Fruit fly (Drosophila melanogaster) whole organism, embryonic: Measurements from ENCODE around the gene CG13392.

Experiments
- Adf1 ChIP-seq: fragments of 200-800 bp; sonication (Bioruptor generic); IDR thresholded peaks from 2 replicates; pipeline ENCODE4 v1.3.6; 2022; ENCODE audit warnings: missing biosample characterization, missing genetic modification characterization
- Antp ChIP-seq: fragments of 200-800 bp; sonication (Bioruptor generic); optimal IDR thresholded peaks from 3 replicates; lab custom pipeline; 2016; ENCODE audit warnings: missing biosample characterization, missing genetic modification characterization
- Asciz ChIP-seq: fragments of 200-800 bp; sonication (Bioruptor generic); optimal IDR thresholded peaks from 2 replicates; lab custom pipeline; 2017; ENCODE audit warnings: missing biosample characterization, mild to moderate bottlenecking, missing genetic modification characterization, missing genetic modification reagents
- Atf6 ChIP-seq: fragments of 200-800 bp; sonication (Bioruptor generic); IDR thresholded peaks from 2 replicates; pipeline ENCODE4 v1.3.6; 2022; ENCODE audit warnings: missing biosample characterization, missing genetic modification characterization
- CG10274 ChIP-seq: fragments of 200-800 bp; sonication (Bioruptor generic); optimal IDR thresholded peaks from 3 replicates; lab custom pipeline; 2017; ENCODE audit warnings: missing biosample characterization, mild to moderate bottlenecking, missing genetic modification characterization
- CG11247 ChIP-seq: fragments of 200-800 bp; sonication (Bioruptor generic); IDR thresholded peaks from 2 replicates; pipeline ENCODE4 v1.3.6; 2022; ENCODE audit warnings: missing biosample characterization, missing genetic modification characterization
- CG11398 ChIP-seq: fragments of 200-800 bp; sonication (Bioruptor generic); optimal IDR thresholded peaks from 2 replicates; lab custom pipeline; 2016; ENCODE audit warnings: missing biosample characterization, missing genetic modification characterization
- CG11695 ChIP-seq: fragments of 200-800 bp; sonication (Bioruptor generic); IDR thresholded peaks from 3 replicates; pipeline ENCODE4 v1.3.6; 2022; ENCODE audit warnings: missing biosample characterization, missing genetic modification characterization
- CG12659 ChIP-seq: fragments of 200-800 bp; sonication (Bioruptor generic); optimal IDR thresholded peaks from 3 replicates; lab custom pipeline; 2017; ENCODE audit warnings: mild to moderate bottlenecking, missing biosample characterization, missing genetic modification reagents, missing genetic modification characterization
- CG13287 ChIP-seq: fragments of 200-800 bp; sonication (Bioruptor generic); IDR thresholded peaks from 2 replicates; pipeline ENCODE4 v1.3.6; 2022; ENCODE audit warnings: missing biosample characterization, missing genetic modification characterization; ENCODE audit not compliant: partially characterized antibody
- CG13424 ChIP-seq: fragments of 200-800 bp; sonication (Bioruptor generic); optimal IDR thresholded peaks from 2 replicates; lab custom pipeline; 2019; ENCODE audit warnings: missing biosample characterization, mild to moderate bottlenecking, missing genetic modification characterization, moderate library complexity
- CG13624 ChIP-seq: fragments of 200-800 bp; sonication (Bioruptor generic); optimal IDR thresholded peaks from 2 replicates; lab custom pipeline; 2016; ENCODE audit warnings: missing biosample characterization, missing genetic modification characterization
- CG13775 ChIP-seq: fragments of 200-800 bp; sonication (Bioruptor generic); optimal IDR thresholded peaks from 3 replicates; lab custom pipeline; 2017; ENCODE audit warnings: missing biosample characterization, mild to moderate bottlenecking, missing genetic modification characterization
- CG14014 ChIP-seq: fragments of 200-800 bp; sonication (Bioruptor generic); IDR thresholded peaks from 2 replicates; pipeline ENCODE4 v1.3.6; 2022; ENCODE audit warnings: missing biosample characterization, missing genetic modification characterization
- CG14667 ChIP-seq: fragments of 200-800 bp; sonication (Bioruptor generic); IDR thresholded peaks from 2 replicates; pipeline ENCODE4 v1.3.6; 2022; ENCODE audit warnings: missing biosample characterization, missing genetic modification characterization
- CG15479 ChIP-seq: fragments of 200-800 bp; sonication (Bioruptor generic); optimal IDR thresholded peaks from 3 replicates; lab custom pipeline; 2019; ENCODE audit warnings: missing biosample characterization, mild to moderate bottlenecking, missing genetic modification characterization, moderate library complexity
- CG1603 ChIP-seq: fragments of 200-800 bp; sonication (Bioruptor generic); optimal IDR thresholded peaks from 2 replicates; lab custom pipeline; 2019; ENCODE audit warnings: missing biosample characterization, mild to moderate bottlenecking, missing genetic modification characterization, moderate library complexity
- CG2116 ChIP-seq: fragments of 200-800 bp; sonication (Bioruptor generic); optimal IDR thresholded peaks from 3 replicates; lab custom pipeline; 2018; ENCODE audit warnings: missing biosample characterization, mild to moderate bottlenecking, missing genetic modification characterization
- CG3995 ChIP-seq: fragments of 200-800 bp; sonication (Bioruptor generic); optimal IDR thresholded peaks from 3 replicates; lab custom pipeline; 2016; ENCODE audit warnings: missing biosample characterization, missing genetic modification characterization
- CG6175 ChIP-seq: fragments of 200-800 bp; sonication (Bioruptor generic); IDR thresholded peaks from 3 replicates; pipeline ENCODE4 v1.3.6; 2022; ENCODE audit warnings: missing biosample characterization, missing genetic modification characterization
- CG8924 ChIP-seq: fragments of 200-800 bp; optimal IDR thresholded peaks from 3 replicates; lab custom pipeline; 2019; ENCODE audit warnings: missing biosample characterization, mild to moderate bottlenecking, missing genetic modification characterization, moderate library complexity
- CoRest ChIP-seq: fragments of 200-800 bp; sonication (Bioruptor generic); optimal IDR thresholded peaks from 3 replicates; lab custom pipeline; 2018; ENCODE audit warnings: missing biosample characterization, mild to moderate bottlenecking, missing genetic modification characterization, moderate library complexity
- Dad ChIP-seq: fragments of 200-800 bp; sonication (Bioruptor generic); optimal IDR thresholded peaks from 3 replicates; lab custom pipeline; 2016; ENCODE audit warnings: missing biosample characterization, missing genetic modification characterization
- Deaf1 ChIP-seq: fragments of 200-800 bp; optimal IDR thresholded peaks from 3 replicates; lab custom pipeline; 2019; ENCODE audit warnings: missing biosample characterization, mild to moderate bottlenecking, missing genetic modification characterization, moderate library complexity
- Dref ChIP-seq: fragments of 200-800 bp; sonication (Bioruptor generic); IDR thresholded peaks from 2 replicates; pipeline ENCODE4 v1.3.6; 2022; ENCODE audit warnings: missing biosample characterization, missing genetic modification characterization
- Elba2 ChIP-seq: fragments of 200-800 bp; sonication (Bioruptor generic); optimal IDR thresholded peaks from 3 replicates; lab custom pipeline; 2016; ENCODE audit warnings: missing biosample characterization, missing genetic modification characterization
- Hr3 ChIP-seq: fragments of 200-800 bp; sonication (Bioruptor generic); optimal IDR thresholded peaks from 3 replicates; lab custom pipeline; 2016; ENCODE audit warnings: missing biosample characterization, missing genetic modification characterization
- Hsf ChIP-seq: fragments of 200-800 bp; sonication (Bioruptor generic); optimal IDR thresholded peaks from 3 replicates; lab custom pipeline; 2016; ENCODE audit warnings: missing biosample characterization, missing genetic modification characterization
- MBD-R2 ChIP-seq: fragments of 200-800 bp; sonication (Bioruptor generic); IDR thresholded peaks from 2 replicates; pipeline ENCODE4 v1.3.6; 2022; ENCODE audit warnings: missing biosample characterization, missing genetic modification characterization
- Usf ChIP-seq: fragments of 200-800 bp; sonication (Bioruptor generic); optimal IDR thresholded peaks from 2 replicates; lab custom pipeline; 2017; ENCODE audit warnings: missing genotype, missing biosample characterization, missing genetic modification characterization
- ac ChIP-seq: fragments of 200-800 bp; sonication (Bioruptor generic); optimal IDR thresholded peaks from 3 replicates; lab custom pipeline; 2017; ENCODE audit warnings: missing biosample characterization, mild to moderate bottlenecking, missing genetic modification characterization
- amos ChIP-seq: fragments of 200-800 bp; sonication (Bioruptor generic); IDR thresholded peaks from 2 replicates; pipeline ENCODE4 v1.3.6; 2022; ENCODE audit warnings: missing biosample characterization, missing genetic modification characterization; ENCODE audit not compliant: partially characterized antibody
- chm ChIP-seq: fragments of 200-800 bp; sonication (Bioruptor generic); IDR thresholded peaks from 2 replicates; pipeline ENCODE4 v1.3.6; 2022; ENCODE audit warnings: missing biosample characterization, missing genetic modification characterization
- chn ChIP-seq: fragments of 200-800 bp; sonication (Bioruptor generic); optimal IDR thresholded peaks from 2 replicates; lab custom pipeline; 2016; ENCODE audit warnings: missing biosample characterization, missing genetic modification characterization
- da ChIP-seq: fragments of 200-800 bp; sonication (Bioruptor generic); optimal IDR thresholded peaks from 2 replicates; lab custom pipeline; 2016; ENCODE audit warnings: missing biosample characterization, missing genetic modification characterization
- dimm ChIP-seq: fragments of 200-800 bp; sonication (Bioruptor generic); IDR thresholded peaks from 2 replicates; pipeline ENCODE4 v1.3.6; 2022; ENCODE audit warnings: missing biosample characterization, missing genetic modification characterization
- dpn ChIP-seq, 2 experiments: fragments of 200-800 bp; sonication (Bioruptor generic); optimal IDR thresholded peaks; 3 replicates each; lab custom pipeline; 2016; ENCODE audit warnings: missing biosample characterization in 2 of 2, missing genetic modification characterization in 2 of 2
- eyg ChIP-seq: fragments of 200-800 bp; sonication (Bioruptor generic); optimal IDR thresholded peaks from 3 replicates; lab custom pipeline; 2016; ENCODE audit warnings: missing biosample characterization, missing genetic modification characterization
- fd3F ChIP-seq: fragments of 200-800 bp; sonication (Bioruptor generic); optimal IDR thresholded peaks from 2 replicates; lab custom pipeline; 2018; ENCODE audit warnings: missing biosample characterization, mild to moderate bottlenecking, missing genetic modification characterization, moderate library complexity
- fru ChIP-seq: fragments of >200 bp; optimal IDR thresholded peaks from 2 replicates; lab custom pipeline; 2017
- ham ChIP-seq: fragments of 200-800 bp; sonication (Bioruptor generic); IDR thresholded peaks from 2 replicates; pipeline ENCODE4 v1.3.6; 2022; ENCODE audit warnings: missing biosample characterization, missing genetic modification characterization
- ken ChIP-seq: fragments of 200-800 bp; sonication (Bioruptor generic); IDR thresholded peaks from 3 replicates; pipeline ENCODE4 v1.3.6; 2022; ENCODE audit warnings: missing biosample characterization, missing genetic modification characterization
- kni ChIP-seq: fragments of 200-800 bp; sonication (Bioruptor generic); optimal IDR thresholded peaks from 3 replicates; lab custom pipeline; 2017; ENCODE audit warnings: mild to moderate bottlenecking, missing biosample characterization, missing genetic modification reagents, missing genetic modification characterization
- pho ChIP-seq: fragments of 200-800 bp; sonication (Bioruptor generic); optimal IDR thresholded peaks from 2 replicates; lab custom pipeline; 2016; ENCODE audit warnings: missing biosample characterization, missing genetic modification characterization
- row ChIP-seq: fragments of 200-800 bp; sonication (Bioruptor generic); IDR thresholded peaks from 3 replicates; pipeline ENCODE4 v1.3.6; 2022; ENCODE audit warnings: missing biosample characterization, missing genetic modification characterization
- sens ChIP-seq: fragments of 200-800 bp; sonication (Bioruptor generic); peaks from one replicate; lab custom pipeline; 2016; ENCODE audit warnings: missing biosample characterization, missing genetic modification characterization
- sug ChIP-seq: fragments of 200-800 bp; optimal IDR thresholded peaks from 2 replicates; lab custom pipeline; 2019; ENCODE audit warnings: missing biosample characterization, mild to moderate bottlenecking, missing genetic modification characterization, moderate library complexity
- yki ChIP-seq: fragments of >200 bp; optimal IDR thresholded peaks from 3 replicates; lab custom pipeline; 2018

The CG13392 gene

DNA sequence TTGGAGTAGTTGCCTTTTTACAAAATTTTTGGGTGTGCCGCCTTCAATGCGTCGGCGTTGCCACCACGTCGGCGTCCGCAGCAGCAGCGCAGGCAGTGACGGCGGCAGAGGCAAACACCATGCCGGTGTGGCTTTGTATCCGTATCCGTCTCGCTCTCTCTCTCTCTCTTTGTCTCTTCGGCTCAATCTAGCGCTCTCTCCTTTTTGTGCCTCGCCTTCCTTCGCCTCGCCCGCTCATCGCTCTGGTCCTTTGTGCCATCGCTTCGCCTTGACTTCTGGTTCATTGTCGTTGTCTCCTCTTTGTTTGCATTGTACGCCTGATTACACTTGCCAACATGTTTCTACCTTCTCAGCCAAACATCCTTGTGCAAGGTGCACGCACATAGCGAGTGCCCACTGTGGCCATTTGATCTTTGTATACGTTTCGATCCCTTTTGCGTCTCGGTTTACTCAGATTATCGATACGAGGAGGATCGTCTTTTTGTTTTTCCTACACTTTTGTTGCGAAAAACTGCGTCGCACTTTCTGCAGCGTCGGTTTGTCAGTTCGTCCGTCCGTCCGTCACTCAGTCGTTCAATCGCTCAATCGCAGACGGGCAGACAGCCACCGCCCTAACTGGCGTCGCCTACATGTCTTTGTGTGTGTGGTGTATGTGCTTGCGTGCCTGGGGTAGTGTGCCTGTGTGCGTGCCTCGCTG is 33.9 kb upstream of the CG13392 start (continued):
- TF ChIP-seq CoRest (no peak), amos (GFP tag; lab: Robert Waterston, UW) (0 out of 2 replicates have a peak, but pooled peaks have one; percentile 17), CG3995 (GFP tag; lab: Kevin White, UChicago) (no peak), CG8924 (no peak), ham (GFP tag; lab: Robert Waterston, UW) (no peak), da (GFP tag; lab: Kevin White, UChicago) (no peak), sug (tag; lab: Kevin White, UChicago) (no peak), chn (GFP tag; lab: Kevin White, UChicago) (peak; percentile 42), Deaf1 (tag; lab: Kevin White, UChicago) (peak; percentile 43), Atf6 (GFP tag; lab: Robert Waterston, UW) (peak; percentile 58; the same call in 1 of the 2 replicates), CG6175 (no peak), yki (peak; percentile 1), kni (GFP tag; lab: Kevin White, UChicago) (peak; percentile 40), chm (GFP tag; lab: Robert Waterston, UW) (peak; percentile 47), CG14014 (no peak), CG13424 (no peak)

- peak; percentile 59 for TF ChIP-seq CG13775 (GFP tag; lab: Kevin White, UChicago)
- TF ChIP-seq CG15479 (GFP tag; lab: Kevin White, UChicago), result peak; percentile 20
- 0 out of 2 replicates have a peak, but pooled peaks have one; percentile 10 for TF ChIP-seq CG11247 (GFP tag; lab: Robert Waterston, UW)
- no peak for TF ChIP-seq CG13624 (GFP tag; lab: Kevin White, UChicago)
- TF ChIP-seq fd3F, result peak; percentile 5
- no peak for TF ChIP-seq Elba2 (GFP tag; lab: Kevin White, UChicago)
- no peak for TF ChIP-seq eyg (GFP tag; lab: Kevin White, UChicago)
- TF ChIP-seq dpn (GFP tag; optimal IDR thresholded peaks at IDR 0.05; lab: Kevin White, UChicago), result peak in 1 of 2 experiments; percentile 9
- TF ChIP-seq row (GFP tag; lab: Robert Waterston, UW), result peak; percentile 71
- TF ChIP-seq dimm, result no peak
- TF ChIP-seq CG13287 (GFP tag; lab: Robert Waterston, UW), result 0 out of 2 replicates have a peak, but pooled peaks have one; percentile 15
- 0 out of 3 replicates have a peak, but pooled peaks have one; percentile 25 for TF ChIP-seq ken
- no peak for TF ChIP-seq Dad (GFP tag; lab: Kevin White, UChicago)
- no peak for TF ChIP-seq Adf1 (GFP tag; lab: Robert Waterston, UW)
- peak; percentile 34 for TF ChIP-seq CG1603 (tag; lab: Kevin White, UChicago)
- 0 out of 2 replicates have a peak, but pooled peaks have one; percentile 11 for TF ChIP-seq CG14667
- peak; percentile 75 for TF ChIP-seq CG3995 (GFP tag; lab: Kevin White, UChicago)
- no peak for TF ChIP-seq Antp (GFP tag; lab: Kevin White, UChicago)
- 0 out of 2 replicates have a peak, but pooled peaks have one; percentile 20 for TF ChIP-seq Dref (GFP tag; lab: Robert Waterston, UW)
- TF ChIP-seq Usf (GFP tag; lab: Kevin White, UChicago), result peak; percentile 2
- peak; percentile 20 for TF ChIP-seq CG11398
- no peak for TF ChIP-seq CG11695
- TF ChIP-seq fru (lab: Kevin White, UChicago), result no peak
- TF ChIP-seq MBD-R2 (GFP tag; lab: Robert Waterston, UW), result peak; percentile 58
- peak; percentile 27 for TF ChIP-seq CG2116
- TF ChIP-seq pho, result peak; percentile 3
- no peak for TF ChIP-seq ac (GFP tag; lab: Kevin White, UChicago)
- TF ChIP-seq sens (GFP tag; lab: Kevin White, UChicago), result peak; percentile 90
- no peak for TF ChIP-seq Asciz (GFP tag; lab: Kevin White, UChicago)
- peak; percentile 16 for TF ChIP-seq Hsf (GFP tag; lab: Kevin White, UChicago)
- peak; percentile 30 for TF ChIP-seq Hr3 (GFP tag; lab: Kevin White, UChicago)
- TF ChIP-seq CG10274 (GFP tag; lab: Kevin White, UChicago), result no peak
- peak; percentile 55 for TF ChIP-seq CG12659 (GFP tag; lab: Kevin White, UChicago)
These were observed 32.6 kb upstream of the CG13392 start, which contains the start of the genes CG13398 and Akap200 for dm6 chr2L:8414887-8415883. TSS of gene CG13398 (minus strand) at chr2L:8415256. TSS of gene Akap200 (plus strand) at chr2L:8415690.
